Worm (Caenorhabditis elegans) whole organism, midembryonic: ENCODE measurements around the gene H08J19.1.

Source experiments
- T22C8.4 ChIP-seq: fragments of 200-800 bp; sonication (Bioruptor generic); IDR thresholded peaks from 2 replicates; pipeline ENCODE4 v1.3.6; 2022; ENCODE audit warnings: missing genetic modification characterization, missing compliant biosample characterization
- cog-1 ChIP-seq: sonication (generic microtip); optimal IDR thresholded peaks from 2 replicates; lab custom pipeline; 2016; ENCODE audit warnings: missing genetic modification characterization, missing compliant biosample characterization
- flt-1 ChIP-seq: fragments of 200-800 bp; sonication (Bioruptor generic); IDR thresholded peaks from 2 replicates; pipeline ENCODE4 v1.3.6; 2022; ENCODE audit warnings: missing genetic modification characterization, missing compliant biosample characterization
- klf-2 ChIP-seq: fragments of 200-800 bp; sonication (Bioruptor generic); conservative IDR thresholded peaks from 2 replicates; pipeline ENCODE4 v1.3.6; 2022; ENCODE audit warnings: missing genetic modification reagents, missing genetic modification characterization, missing compliant biosample characterization
- med-1 ChIP-seq: sonication (generic microtip); optimal IDR thresholded peaks from 2 replicates; lab custom pipeline; 2017; ENCODE audit warnings: missing genetic modification characterization, mild to moderate bottlenecking, missing compliant biosample characterization, antibody characterized with exemption, missing genetic modification reagents; ENCODE audit not compliant: insufficient read depth
- ref-1 ChIP-seq: fragments of 200-800 bp; sonication (Bioruptor generic); conservative IDR thresholded peaks from 2 replicates; pipeline ENCODE4 v1.3.6; 2022; ENCODE audit warnings: missing genetic modification reagents, missing genetic modification characterization, missing compliant biosample characterization
- tab-1 ChIP-seq: fragments of 200-800 bp; sonication (Bioruptor generic); IDR thresholded peaks from 2 replicates; pipeline ENCODE4 v1.3.6; 2022; ENCODE audit warnings: missing genetic modification characterization, missing compliant biosample characterization
- ztf-23 ChIP-seq: fragments of 200-800 bp; sonication (Bioruptor generic); IDR thresholded peaks from 2 replicates; pipeline ENCODE4 v1.3.6; 2022; ENCODE audit warnings: missing genetic modification reagents, missing genetic modification characterization, missing compliant biosample characterization
- ztf-29 ChIP-seq: fragments of 200-800 bp; sonication (Bioruptor generic); IDR thresholded peaks from 2 replicates; pipeline ENCODE4 v1.3.6; 2022; ENCODE audit warnings: missing genetic modification reagents, missing genetic modification characterization, missing compliant biosample characterization

H08J19.1 gene

DNA sequence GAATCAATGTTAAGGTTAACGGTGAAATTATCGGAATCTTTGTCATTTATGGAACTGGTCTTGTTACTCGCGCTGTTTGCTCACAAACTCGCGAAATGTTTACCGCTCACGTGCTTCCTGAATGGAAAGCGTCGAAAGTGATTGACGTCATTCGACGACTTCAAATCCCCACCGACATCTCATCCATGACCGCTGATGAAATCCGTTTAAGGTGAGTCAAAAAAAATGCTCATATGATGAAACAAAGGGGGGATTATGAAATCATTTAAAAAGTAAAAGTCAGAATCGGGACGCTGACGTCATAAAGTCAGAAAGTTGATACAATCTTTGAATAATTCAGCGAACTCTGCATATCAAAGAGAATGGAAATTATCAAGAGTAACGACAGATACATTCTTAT lies 34.1 kb upstream of the H08J19.1 start:
- TF ChIP-seq klf-2 (GFP tag; lab: Robert Waterston, UW), result no peak
- TF ChIP-seq ztf-23 (GFP tag; lab: Robert Waterston, UW), result no peak
- TF ChIP-seq cog-1 (tag; lab: Kevin White, UChicago), result no peak

DNA sequence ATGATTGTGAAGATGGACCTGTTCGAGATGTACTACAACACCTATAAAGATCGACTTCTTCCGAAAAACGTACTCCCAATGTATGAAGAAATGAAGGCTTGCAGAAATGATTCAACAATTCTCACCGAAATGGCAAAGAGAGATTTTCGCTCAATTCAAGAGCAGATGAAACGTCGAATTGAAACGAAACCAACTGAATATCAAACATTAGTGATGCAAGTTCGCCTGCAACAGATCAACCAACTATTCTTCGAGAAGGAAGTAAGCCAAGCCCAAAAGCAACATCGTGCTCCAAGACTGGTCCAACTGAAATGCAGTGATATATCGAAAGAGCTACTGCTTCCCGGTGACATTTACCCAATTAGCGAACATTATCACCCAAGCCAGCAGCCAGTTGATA lies 33.0 kb upstream of the H08J19.1 start:
- TF ChIP-seq klf-2 (GFP tag; lab: Robert Waterston, UW), result no peak
- no peak for TF ChIP-seq cog-1 (tag; lab: Kevin White, UChicago)
- no peak for TF ChIP-seq ztf-29
- no peak for TF ChIP-seq tab-1 (GFP tag; lab: Robert Waterston, UW)
- no peak for TF ChIP-seq med-1 (GFP tag; lab: Kevin White, UChicago)
- TF ChIP-seq T22C8.4 (GFP tag; lab: Robert Waterston, UW), result no peak
- no peak for TF ChIP-seq flt-1 (GFP tag; lab: Robert Waterston, UW)
- TF ChIP-seq ref-1, result no peak
- no peak for TF ChIP-seq ztf-23 (GFP tag; lab: Robert Waterston, UW)

DNA sequence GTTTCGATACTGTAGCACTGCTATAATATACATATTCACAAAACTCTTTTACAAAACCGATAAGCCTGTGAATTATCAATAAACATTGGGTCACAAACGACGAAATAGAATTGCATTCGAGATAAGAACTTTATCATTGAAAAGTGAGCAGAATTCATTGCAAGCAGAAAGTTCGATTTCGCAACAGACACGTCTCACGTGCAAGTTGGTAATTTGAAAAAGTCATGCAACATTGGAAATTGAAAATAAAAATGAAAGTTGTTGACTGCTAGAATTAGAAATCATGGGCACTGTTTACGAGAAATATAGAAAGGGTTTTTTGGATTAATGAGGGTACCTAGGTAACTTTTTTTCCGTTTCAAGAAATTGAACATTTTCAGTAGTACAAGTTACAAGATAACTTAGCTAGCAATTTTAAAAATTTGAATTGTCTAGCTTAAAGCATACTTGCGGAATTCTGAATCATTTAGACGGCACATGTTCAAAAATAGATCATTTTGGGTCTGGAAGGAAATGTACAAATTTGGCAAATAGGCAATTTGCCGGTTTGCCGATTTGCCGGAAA lies 32.1 kb upstream of the H08J19.1 start:
- TF ChIP-seq ref-1, result no peak
- TF ChIP-seq flt-1 (GFP tag; lab: Robert Waterston, UW), result no peak

DNA sequence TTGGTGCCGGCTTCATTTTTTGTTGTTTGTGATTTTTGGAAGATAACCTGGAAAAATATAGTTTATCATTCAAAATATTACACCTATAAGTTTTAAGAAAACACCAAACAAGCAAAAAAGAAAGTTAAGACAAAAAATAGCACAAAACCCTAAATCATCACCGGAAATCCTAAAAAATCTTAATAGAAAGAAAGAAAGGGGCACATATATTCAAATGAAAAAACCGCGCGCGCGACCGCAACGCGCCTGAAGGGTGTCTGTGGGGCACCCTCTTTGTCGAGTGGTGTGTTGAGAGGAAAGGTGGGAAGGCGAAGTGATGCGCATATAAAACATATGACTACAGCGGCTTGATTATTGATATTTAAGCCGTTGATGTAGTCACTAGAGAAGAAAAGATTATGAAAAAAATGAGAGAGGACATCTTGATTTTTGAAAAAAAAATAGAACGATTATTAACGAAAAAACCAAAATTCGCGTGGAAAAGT lies 29.0 kb upstream of the H08J19.1 start, which contains the start of gene K09E9.3:
Gene K09E9.3, minus strand, starts transcription at position 51 of the 485 bp plus-strand sequence.
- TF ChIP-seq tab-1 (GFP tag; lab: Robert Waterston, UW), result no peak
- no peak for TF ChIP-seq ztf-29
- TF ChIP-seq ztf-23 (GFP tag; lab: Robert Waterston, UW), result 0 out of 2 replicates have a peak, but pooled peaks have one; percentile 23
- no peak for TF ChIP-seq ref-1
- TF ChIP-seq cog-1 (tag; lab: Kevin White, UChicago), result no peak
- TF ChIP-seq T22C8.4 (GFP tag; lab: Robert Waterston, UW), result no peak
- no peak for TF ChIP-seq med-1 (GFP tag; lab: Kevin White, UChicago)
- peak; percentile 34; the same call in 1 of the 2 replicates for TF ChIP-seq flt-1 (GFP tag; lab: Robert Waterston, UW)
- TF ChIP-seq klf-2 (GFP tag; lab: Robert Waterston, UW), result no peak

DNA sequence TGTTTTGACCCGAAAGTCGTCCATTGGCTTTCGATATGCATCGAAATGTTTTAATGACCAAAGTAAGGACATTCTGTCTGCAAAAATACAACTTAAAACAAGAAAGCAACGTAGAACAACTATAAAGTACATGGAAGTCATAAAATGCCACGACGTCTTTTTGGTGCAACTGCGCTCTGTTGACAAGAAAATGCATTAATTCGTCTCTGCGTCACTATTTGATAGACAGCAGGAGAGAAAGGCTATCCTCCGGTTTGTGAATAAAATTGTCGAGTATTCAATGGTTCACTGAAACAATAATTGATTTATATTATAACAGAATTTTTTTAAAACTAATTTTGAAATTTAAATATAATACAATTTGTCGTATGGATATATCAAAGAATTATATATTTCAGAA lies 26.3 kb upstream of the H08J19.1 start, which contains the start of gene ergi-3:
Gene ergi-3, minus strand, starts transcription at position 311 of the 400 bp plus-strand sequence.
- TF ChIP-seq ztf-29 (no peak), flt-1 (GFP tag; lab: Robert Waterston, UW) (no peak), med-1 (GFP tag; lab: Kevin White, UChicago) (no peak), cog-1 (tag; lab: Kevin White, UChicago) (peak; percentile 53), ref-1 (no peak), tab-1 (GFP tag; lab: Robert Waterston, UW) (no peak)

DNA sequence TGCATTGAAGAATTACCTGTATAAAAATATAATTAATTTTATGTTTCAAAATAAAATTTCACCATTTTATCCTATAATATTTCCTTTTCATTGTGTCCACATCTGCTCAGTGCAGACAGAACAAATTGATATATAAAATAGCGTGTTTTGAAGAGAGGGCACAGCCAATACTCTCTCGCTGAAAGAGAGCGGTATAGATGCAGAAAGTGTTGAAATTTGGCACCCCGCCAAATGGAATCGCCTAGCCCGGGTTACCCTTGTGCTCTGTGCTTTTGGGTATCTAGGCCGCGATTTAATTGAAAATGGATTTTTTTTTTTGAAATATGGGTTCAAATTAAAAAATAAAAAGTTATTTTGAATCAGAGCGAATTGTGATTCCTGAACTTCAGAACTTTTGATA lies 25.6 kb upstream of the H08J19.1 start:
- TF ChIP-seq flt-1 (GFP tag; lab: Robert Waterston, UW), result no peak
- TF ChIP-seq cog-1 (tag; lab: Kevin White, UChicago), result no peak
- no peak for TF ChIP-seq ztf-23 (GFP tag; lab: Robert Waterston, UW)
- TF ChIP-seq klf-2 (GFP tag; lab: Robert Waterston, UW), result no peak
- no peak for TF ChIP-seq ref-1
- TF ChIP-seq tab-1 (GFP tag; lab: Robert Waterston, UW), result no peak
- no peak for TF ChIP-seq T22C8.4 (GFP tag; lab: Robert Waterston, UW)
- TF ChIP-seq med-1 (GFP tag; lab: Kevin White, UChicago), result no peak
- TF ChIP-seq ztf-29, result no peak

DNA sequence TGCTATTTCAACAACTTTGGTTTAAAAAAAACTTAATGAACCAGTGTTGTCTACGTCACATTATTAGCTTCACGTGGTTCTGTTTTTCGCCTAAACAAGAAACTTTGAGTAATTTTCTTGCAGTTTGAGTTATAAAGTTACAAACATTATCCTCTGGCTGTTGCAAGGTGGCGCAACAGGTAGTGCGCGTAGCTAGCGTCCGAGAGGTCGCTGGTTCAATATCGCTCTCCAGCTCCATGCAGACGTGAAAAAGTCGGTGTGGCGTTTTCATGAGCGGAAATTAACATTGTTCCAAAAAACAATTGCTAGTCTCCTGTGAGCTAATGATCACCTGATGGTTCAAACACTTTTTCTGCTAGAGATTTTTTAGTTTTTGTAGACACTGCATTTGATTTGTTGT lies 23.5 kb upstream of the H08J19.1 start:
- TF ChIP-seq med-1 (GFP tag; lab: Kevin White, UChicago) (no peak), flt-1 (GFP tag; lab: Robert Waterston, UW) (peak; percentile 75), tab-1 (GFP tag; lab: Robert Waterston, UW) (peak; percentile 46; the same call in 1 of the 2 replicates), ref-1 (0 out of 2 replicates have a peak, but pooled peaks have one; percentile 30)

DNA sequence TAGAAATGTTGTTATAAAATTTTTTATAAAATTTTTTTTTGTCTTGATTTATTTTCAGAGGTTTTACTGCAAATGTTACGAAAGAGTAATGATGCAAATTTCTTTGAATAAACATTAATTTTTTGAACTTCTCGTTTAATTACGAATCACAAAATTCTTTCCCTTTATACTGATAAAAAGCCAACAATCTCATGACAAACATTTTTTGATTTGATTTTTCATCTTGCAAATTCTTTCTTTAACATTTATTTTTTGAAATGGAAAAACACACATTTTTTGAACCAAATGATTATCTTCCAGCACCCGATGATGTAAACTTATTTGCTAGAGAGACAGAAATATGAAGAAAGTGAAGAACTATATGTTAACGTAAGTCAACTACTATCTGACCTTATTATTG lies 22.5 kb upstream of the H08J19.1 start, which contains the start of gene K09E9.1:
Gene K09E9.1, plus strand, starts transcription at position 301 of the 400 bp plus-strand sequence.
- TF ChIP-seq med-1 (GFP tag; lab: Kevin White, UChicago) (no peak), T22C8.4 (GFP tag; lab: Robert Waterston, UW) (no peak), tab-1 (GFP tag; lab: Robert Waterston, UW) (no peak), ref-1 (no peak), klf-2 (GFP tag; lab: Robert Waterston, UW) (no peak), ztf-29 (no peak), cog-1 (tag; lab: Kevin White, UChicago) (no peak), flt-1 (GFP tag; lab: Robert Waterston, UW) (no peak), ztf-23 (GFP tag; lab: Robert Waterston, UW) (no peak)

DNA sequence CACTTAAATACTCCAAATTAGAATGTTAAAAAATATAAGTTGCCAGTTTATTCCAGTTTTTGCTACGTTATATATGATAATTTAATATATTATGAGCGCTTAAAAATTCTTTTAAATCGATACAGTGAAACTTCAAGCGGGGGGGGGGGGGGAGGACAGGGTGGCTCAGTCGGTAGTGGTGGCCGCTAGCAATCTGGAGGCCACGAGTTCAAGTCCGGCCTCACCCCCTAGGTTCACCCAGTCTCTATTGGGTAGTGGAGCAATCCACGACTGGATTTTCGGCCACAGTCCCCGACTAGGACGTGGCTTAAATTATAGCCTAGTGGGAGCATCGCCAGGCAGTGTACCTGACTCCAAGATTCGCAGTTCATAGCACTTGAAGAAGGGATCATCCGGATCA lies 21.7 kb upstream of the H08J19.1 start:
- TF ChIP-seq ztf-23 (GFP tag; lab: Robert Waterston, UW), result no peak
- no peak for TF ChIP-seq tab-1 (GFP tag; lab: Robert Waterston, UW)
- no peak for TF ChIP-seq flt-1 (GFP tag; lab: Robert Waterston, UW)
- no peak for TF ChIP-seq cog-1 (tag; lab: Kevin White, UChicago)
- no peak for TF ChIP-seq T22C8.4 (GFP tag; lab: Robert Waterston, UW)
- no peak for TF ChIP-seq ztf-29
- no peak for TF ChIP-seq med-1 (GFP tag; lab: Kevin White, UChicago)
- no peak for TF ChIP-seq ref-1
- TF ChIP-seq klf-2 (GFP tag; lab: Robert Waterston, UW), result no peak

DNA sequence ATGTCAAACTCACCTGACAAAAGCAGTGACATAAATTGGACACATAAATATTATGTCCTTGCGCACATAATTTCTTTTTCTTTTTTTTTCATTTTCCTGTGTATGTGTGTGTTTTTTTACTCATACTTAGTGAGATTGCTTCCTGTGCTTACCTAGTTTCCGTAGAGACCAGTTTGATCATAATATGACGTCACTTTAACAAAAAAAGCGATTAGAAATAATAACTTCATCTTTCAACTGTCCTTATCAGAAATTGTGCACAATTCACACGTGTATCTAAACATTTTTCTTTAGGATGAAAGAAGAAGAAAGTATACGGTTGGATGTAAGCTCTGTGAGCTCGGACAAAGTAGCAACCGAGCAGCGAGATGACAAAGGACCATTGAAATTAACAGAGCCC lies 20.7 kb upstream of the H08J19.1 start:
- TF ChIP-seq flt-1 (GFP tag; lab: Robert Waterston, UW), result no peak
- TF ChIP-seq med-1 (GFP tag; lab: Kevin White, UChicago), result no peak
- TF ChIP-seq ztf-23 (GFP tag; lab: Robert Waterston, UW), result no peak
- TF ChIP-seq tab-1 (GFP tag; lab: Robert Waterston, UW), result no peak
